Fruit fly (Drosophila melanogaster): ENCODE data around the gene CG32638.

CG32638 gene

dm6 chrX:13088025-13088805 is 40.4 kb downstream of the CG32638 start (continued):
- TF ChIP-seq run (tag; optimal IDR thresholded peaks at IDR 0.05) (no peak), Hr39 (optimal IDR thresholded peaks at IDR 0.05) (no peak), Hr78 (GFP tag; optimal IDR thresholded peaks at IDR 0.05) (peak in 1 of 2 experiments; percentile 79), Pdp1 (GFP tag; optimal IDR thresholded peaks at IDR 0.05) (peak; percentile 15 to 85), CG10147 (GFP tag; optimal IDR thresholded peaks at IDR 0.05) (no peak), lov (optimal IDR thresholded peaks at IDR 0.05) (no peak), lov (GFP tag; IDR thresholded peaks at IDR 0.05) (no peak), vvl (GFP tag; IDR thresholded peaks at IDR 0.05) (0 out of 2 replicates have a peak, but pooled peaks have one; percentile 7), CG4328 (GFP tag; optimal IDR thresholded peaks at IDR 0.05) (no peak), da (GFP tag; optimal IDR thresholded peaks at IDR 0.05) (no peak), CG17186 (GFP tag; optimal IDR thresholded peaks at IDR 0.05) (peak; percentile 3), Dp (GFP tag; optimal IDR thresholded peaks at IDR 0.05) (no peak), CG4707 (GFP tag; optimal IDR thresholded peaks at IDR 0.05) (peak; percentile 24), ci (GFP tag; IDR thresholded peaks at IDR 0.05) (0 out of 3 replicates have a peak, but pooled peaks have one; percentile 59), oc (tag; optimal IDR thresholded peaks at IDR 0.05) (peak; percentile 32), Hr51 (GFP tag; optimal IDR thresholded peaks at IDR 0.05) (peak in 1 of 2 experiments; percentile 44), Oli (tag; optimal IDR thresholded peaks at IDR 0.05) (peak; percentile 51), CG1529 (GFP tag; optimal IDR thresholded peaks at IDR 0.05) (no peak), trh (GFP tag; optimal IDR thresholded peaks at IDR 0.05) (no peak), disco-r (GFP tag; optimal IDR thresholded peaks at IDR 0.05) (no peak), br (optimal IDR thresholded peaks at IDR 0.05) (no peak), Rfx (GFP tag; IDR thresholded peaks at IDR 0.05) (peak; percentile 31), CG31365 (tag; optimal IDR thresholded peaks at IDR 0.05) (peak; percentile 20), HHEX (GFP tag; optimal IDR thresholded peaks at IDR 0.05) (peak; percentile 9), CG15269 (tag; optimal IDR thresholded peaks at IDR 0.05) (peak; percentile 57), crc (GFP tag; optimal IDR thresholded peaks at IDR 0.05) (no peak), CG18262 (tag; optimal IDR thresholded peaks at IDR 0.05) (peak; percentile 50), pb (GFP tag; optimal IDR thresholded peaks at IDR 0.05) (no peak), CG34422 (GFP tag; IDR thresholded peaks at IDR 0.05) (peak; percentile 47; the same call in 1 of the 3 replicates), CG1233 (GFP tag; optimal IDR thresholded peaks at IDR 0.05) (no peak), Hand (GFP tag; optimal IDR thresholded peaks at IDR 0.05) (no peak), CG12236 (GFP tag; optimal IDR thresholded peaks at IDR 0.05) (peak; percentile 15), CoRest (tag; optimal IDR thresholded peaks at IDR 0.05) (peak; percentile 53), fd102C (GFP tag; optimal IDR thresholded peaks at IDR 0.05) (no peak), CG11696 (GFP tag; IDR thresholded peaks at IDR 0.05) (no peak), CG5245 (GFP tag; optimal IDR thresholded peaks at IDR 0.05) (no peak), ase (GFP tag; IDR thresholded peaks at IDR 0.05) (no peak), D19B (GFP tag; optimal IDR thresholded peaks at IDR 0.05) (peak; percentile 30), unpg (GFP tag; optimal IDR thresholded peaks at IDR 0.05) (peak; percentile 23), insv (GFP tag; optimal IDR thresholded peaks at IDR 0.05) (no peak), Asciz (GFP tag; optimal IDR thresholded peaks at IDR 0.05) (peak; percentile 15), CG12769 (tag; optimal IDR thresholded peaks at IDR 0.05) (peak; percentile 73), Atf3 (GFP tag; optimal IDR thresholded peaks at IDR 0.05) (no peak), ewg (GFP tag; optimal IDR thresholded peaks at IDR 0.05) (no peak), CG9609 (GFP tag; optimal IDR thresholded peaks at IDR 0.05) (peak; percentile 11), E2f2 (GFP tag; IDR thresholded peaks at IDR 0.05) (no peak), Ptx1 (GFP tag; IDR thresholded peaks at IDR 0.05) (no peak), CG30403 (GFP tag; optimal IDR thresholded peaks at IDR 0.05) (peak; percentile 29), CG8944 (GFP tag; optimal IDR thresholded peaks at IDR 0.05) (no peak)
